Fruit fly (Drosophila melanogaster): Measurements from ENCODE around the gene LSm3.

Gene LSm3

DNA sequence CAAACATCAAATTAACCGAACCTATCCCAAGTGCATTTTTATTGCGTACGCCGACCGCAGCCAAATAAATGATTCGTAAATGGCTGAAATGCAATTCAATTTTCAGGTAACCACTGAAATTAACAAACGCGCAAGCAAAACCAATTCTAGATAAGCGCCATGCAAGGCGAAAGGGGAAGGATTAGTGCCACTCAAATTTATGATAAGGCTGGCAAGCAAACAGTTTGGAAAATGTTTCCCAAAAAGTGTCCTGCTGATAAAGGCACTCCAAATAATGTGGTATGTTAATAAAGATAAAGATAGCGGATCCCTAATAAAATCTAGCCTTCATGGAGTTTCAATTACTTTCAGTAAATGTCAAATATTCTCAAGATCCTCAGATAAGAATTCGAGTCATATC lies 31.2 kb downstream of the LSm3 start:
- TF ChIP-seq psq (optimal IDR thresholded peaks at IDR 0.05) (no peak), Dll (optimal IDR thresholded peaks at IDR 0.05) (no peak), pan (optimal IDR thresholded peaks at IDR 0.05) (no peak), EcR (GFP tag; optimal IDR thresholded peaks at IDR 0.05) (no peak), CG8478 (optimal IDR thresholded peaks at IDR 0.05) (no peak), usp (GFP tag; optimal IDR thresholded peaks at IDR 0.05) (no peak)

DNA sequence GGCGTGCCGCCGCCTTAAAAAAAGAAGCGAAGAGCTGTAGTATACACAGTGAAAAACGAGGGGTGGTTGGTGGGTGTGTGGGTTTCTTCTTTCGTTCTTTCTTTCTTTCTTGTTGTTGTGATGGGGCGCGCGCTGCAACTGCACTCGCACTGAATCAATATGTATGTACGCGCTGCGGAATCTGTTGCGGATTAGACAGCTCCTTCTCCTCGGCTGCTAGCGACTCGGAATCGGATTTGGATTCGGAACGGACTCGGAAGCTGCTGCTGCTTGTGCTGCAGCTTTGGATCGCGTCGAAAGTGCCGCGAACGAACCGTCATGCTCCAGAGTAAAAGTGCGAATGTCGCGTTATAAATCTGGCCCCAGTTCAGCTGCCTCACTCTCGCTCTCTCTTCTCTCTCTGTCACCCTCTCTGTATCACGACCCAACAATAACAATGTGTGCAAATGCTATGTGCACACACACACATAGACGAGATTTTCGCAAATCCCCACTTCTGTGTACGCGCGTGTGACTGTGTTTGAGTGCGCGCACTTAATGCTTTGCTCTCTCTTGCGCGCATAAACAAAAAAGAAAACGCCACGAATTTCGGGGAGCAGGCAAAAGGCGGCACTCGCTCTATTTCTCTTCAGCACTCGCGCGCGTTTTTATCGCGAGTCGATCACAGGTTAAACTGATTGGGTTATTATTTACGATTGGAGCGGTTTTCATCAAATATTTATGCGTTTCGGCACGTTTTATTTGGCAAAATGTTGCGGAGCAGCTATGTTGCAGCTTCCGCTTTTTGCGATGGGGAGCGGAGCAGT lies 35.2 kb downstream of the LSm3 start:
- TF ChIP-seq Dll (optimal IDR thresholded peaks at IDR 0.05) (no peak), CG8478 (optimal IDR thresholded peaks at IDR 0.05) (peak; percentile 2), usp (GFP tag; optimal IDR thresholded peaks at IDR 0.05) (no peak), psq (optimal IDR thresholded peaks at IDR 0.05) (no peak)

DNA sequence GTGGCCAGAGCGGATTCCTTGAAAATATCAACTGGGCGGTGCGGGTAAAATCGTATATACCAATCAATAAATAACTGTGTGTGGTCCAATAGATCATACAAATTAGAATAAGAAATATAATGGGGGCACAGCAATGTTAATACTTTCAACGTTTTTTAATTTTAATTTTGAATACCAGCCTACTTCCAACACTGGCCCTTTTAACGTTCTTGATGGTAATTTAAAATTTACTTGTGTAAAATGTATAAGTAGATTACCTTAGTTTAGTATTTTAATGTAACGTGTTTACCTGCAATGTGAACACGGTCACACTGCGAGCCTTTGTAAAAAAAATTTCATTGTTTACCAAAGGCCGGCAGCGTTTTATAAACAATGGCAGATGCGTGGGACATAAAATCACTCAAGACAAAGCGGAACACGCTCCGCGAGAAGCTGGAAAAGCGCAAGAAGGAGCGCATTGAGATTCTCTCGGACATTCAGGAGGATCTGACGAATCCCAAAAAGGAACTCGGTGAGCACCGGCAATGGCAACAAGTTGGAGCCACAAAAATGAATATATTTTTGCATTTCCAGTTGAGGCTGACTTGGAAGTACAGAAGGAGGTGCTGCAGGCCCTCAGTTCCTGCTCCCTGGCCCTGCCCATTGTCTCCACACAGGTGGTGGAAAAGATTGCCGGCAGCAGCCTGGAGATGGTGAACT lies 35.9 kb downstream of the LSm3 start, which contains the start of the genes KrT95D and Mettl3:
Gene KrT95D, minus strand, starts transcription at position 3 of the 699 bp plus-strand sequence.
Gene Mettl3, plus strand, starts transcription at position 333 of the 699 bp plus-strand sequence.
- TF ChIP-seq CG8478 (optimal IDR thresholded peaks at IDR 0.05) (no peak), pan (optimal IDR thresholded peaks at IDR 0.05) (no peak), Dll (optimal IDR thresholded peaks at IDR 0.05) (no peak), usp (GFP tag; optimal IDR thresholded peaks at IDR 0.05) (no peak), EcR (GFP tag; optimal IDR thresholded peaks at IDR 0.05) (no peak), psq (optimal IDR thresholded peaks at IDR 0.05) (no peak)

DNA sequence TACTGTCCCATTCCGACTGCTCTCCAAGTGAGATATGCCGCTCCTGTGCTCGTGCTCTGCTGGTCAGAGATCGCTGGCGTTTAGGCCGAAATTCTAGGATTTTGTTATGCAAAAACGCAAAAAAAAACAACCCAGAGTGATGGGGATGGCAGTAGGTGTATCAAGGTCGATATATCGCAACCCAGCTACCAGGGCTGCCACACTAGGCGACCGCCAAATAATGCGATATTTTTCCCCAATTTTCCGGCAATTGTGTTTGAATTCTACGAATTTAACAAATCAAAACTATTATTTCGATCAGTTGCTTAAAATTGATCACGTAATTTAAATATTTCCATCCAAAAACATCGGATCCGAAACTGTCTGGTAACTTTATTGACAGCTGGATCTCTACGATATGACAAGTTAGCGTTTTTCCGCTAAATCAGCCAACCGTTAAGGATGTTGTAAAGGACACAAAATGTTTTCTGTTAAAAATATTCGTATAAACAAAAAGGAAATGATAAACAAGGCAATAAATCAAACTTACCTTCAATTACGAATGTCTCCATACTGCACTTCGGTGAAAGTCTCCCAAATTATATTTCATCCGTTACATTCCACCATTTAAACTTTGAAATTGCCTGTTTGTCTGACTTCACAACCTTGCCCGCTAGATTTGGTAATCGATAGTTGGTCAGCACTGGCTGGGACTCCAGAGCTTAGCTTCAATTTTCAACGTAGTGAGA lies 41.6 kb downstream of the LSm3 start, which contains the start of gene spas:
Gene spas, plus strand, starts transcription at position 678 of the 728 bp plus-strand sequence.
- no peak for TF ChIP-seq Dll (optimal IDR thresholded peaks at IDR 0.05)

DNA sequence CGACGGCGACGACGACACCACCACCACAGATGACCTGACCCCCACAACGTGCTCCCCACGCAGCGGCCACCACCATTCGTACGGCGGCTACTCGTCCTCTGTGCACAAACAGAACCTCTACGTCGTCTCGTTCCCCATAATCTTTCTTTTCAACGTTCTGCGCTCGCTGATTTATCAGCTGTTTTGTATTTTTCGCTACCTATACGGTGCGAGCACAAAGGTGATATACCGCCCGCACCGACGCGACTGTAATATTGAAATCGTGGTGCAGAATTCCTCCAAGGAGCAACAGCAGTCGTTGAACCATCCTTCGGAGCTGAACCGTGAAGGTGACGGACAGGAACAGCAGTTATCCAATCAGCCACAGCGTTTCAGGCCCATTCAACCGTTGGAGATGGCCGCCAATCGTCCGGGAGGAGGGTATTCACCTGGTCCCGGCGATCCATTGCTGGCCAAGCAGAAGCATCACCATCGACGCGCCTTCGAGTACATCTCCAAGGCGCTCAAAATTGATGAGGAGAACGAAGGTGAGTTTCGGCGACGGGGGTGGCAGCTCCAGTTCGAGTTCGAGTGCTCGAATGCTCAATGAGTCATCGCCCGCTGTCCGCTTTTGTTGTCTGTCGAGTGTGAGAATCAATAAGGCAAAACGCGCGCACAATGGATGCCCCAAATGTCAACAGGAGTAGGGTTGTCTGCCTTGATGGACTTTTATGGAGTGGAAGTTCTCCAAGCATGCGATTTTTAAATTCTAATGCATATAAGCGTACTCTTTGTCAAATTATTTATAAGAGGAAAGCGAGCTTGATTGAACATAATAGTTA lies 42.9 kb downstream of the LSm3 start, which contains the start of gene Miro:
Gene Miro, minus strand, starts transcription at position 112 of the 821 bp plus-strand sequence.
- no peak for TF ChIP-seq psq (optimal IDR thresholded peaks at IDR 0.05)
- TF ChIP-seq EcR (GFP tag; optimal IDR thresholded peaks at IDR 0.05), result no peak
- TF ChIP-seq CG8478 (optimal IDR thresholded peaks at IDR 0.05), result no peak
- TF ChIP-seq usp (GFP tag; optimal IDR thresholded peaks at IDR 0.05), result no peak
- TF ChIP-seq pan (optimal IDR thresholded peaks at IDR 0.05), result no peak
- TF ChIP-seq Dll (optimal IDR thresholded peaks at IDR 0.05), result no peak

All from whole organism.